Comparison of ENCODE assay signal across 2 worm cellular contexts in genomic region chrX:11095480-11095879, ce11.
TF ChIP-seq lines count a peak whose summit lies in the region.

No protein-coding gene starts in this region.

TF ChIP-seq in whole organism, L4 larva, 104 proteins besides CTCF, POLR2A, EP300 and RAD21 (continued from another document):
- TF ChIP-seq ctbp-1 (GFP tag; IDR thresholded peaks at IDR 0.05; lab: Robert Waterston, UW) (peak; percentile 94), aha-1 (tag; lab: Kevin White, UChicago) (peak; percentile 99), ama-1 (optimal IDR thresholded peaks at IDR 0.05; lab: Kevin White, UChicago) (no peak), Y75B8A.6 (GFP tag; IDR thresholded peaks at IDR 0.05; lab: Robert Waterston, UW) (no peak), zip-11 (GFP tag; IDR thresholded peaks at IDR 0.05; lab: Robert Waterston, UW) (no peak), nhr-111 (GFP tag; optimal IDR thresholded peaks at IDR 0.05; lab: Kevin White, UChicago) (peak; percentile 37), hmg-1.1 (GFP tag; IDR thresholded peaks at IDR 0.05; lab: Robert Waterston, UW) (peak; percentile 97), hlh-30 (tag; optimal IDR thresholded peaks at IDR 0.05; lab: Kevin White, UChicago; ENCODE audit: insufficient read depth) (peak; percentile 78), unc-130 (GFP tag; optimal IDR thresholded peaks at IDR 0.05; lab: Kevin White, UChicago) (peak; percentile 29), lin-38 (GFP tag; IDR thresholded peaks at IDR 0.05; lab: Robert Waterston, UW) (peak; percentile 78), fkh-10 (GFP tag; optimal IDR thresholded peaks at IDR 0.05; lab: Kevin White, UChicago) (peak; percentile 4), F44E2.7 (GFP tag; IDR thresholded peaks at IDR 0.05; lab: Robert Waterston, UW) (no peak), ceh-20 (GFP tag; IDR thresholded peaks at IDR 0.05; lab: Robert Waterston, UW) (peak; percentile 89), Y48G9A.11 (GFP tag; IDR thresholded peaks at IDR 0.05; lab: Robert Waterston, UW) (no peak; the same call in 1 of the 2 replicates), tag-97 (GFP tag; IDR thresholded peaks at IDR 0.05; lab: Robert Waterston, UW) (0 out of 2 replicates have a peak, but pooled peaks have one; percentile 80), mdt-29 (GFP tag; IDR thresholded peaks at IDR 0.05; lab: Robert Waterston, UW) (no peak), php-3 (GFP tag; IDR thresholded peaks at IDR 0.05; lab: Robert Waterston, UW) (peak; percentile 83), dve-1 (tag; optimal IDR thresholded peaks at IDR 0.05; lab: Kevin White, UChicago; ENCODE audit: insufficient read depth) (peak; percentile 79), lin-29 (GFP tag; IDR thresholded peaks at IDR 0.05; lab: Robert Waterston, UW) (peak; percentile 78; the same call in 1 of the 2 replicates), lin-13 (GFP tag; optimal IDR thresholded peaks at IDR 0.05; lab: Kevin White, UChicago) (peak; percentile 67), lsy-2 (tag; optimal IDR thresholded peaks at IDR 0.05; lab: Kevin White, UChicago) (peak in 1 of 2 experiments; percentile 25), aly-2 (tag; optimal IDR thresholded peaks at IDR 0.05; lab: Kevin White, UChicago) (no peak), ztf-7 (tag; optimal IDR thresholded peaks at IDR 0.05; lab: Kevin White, UChicago) (peak; percentile 86), ceh-44 (GFP tag; IDR thresholded peaks at IDR 0.05; lab: Robert Waterston, UW) (peak; percentile 75; the same call in 1 of the 2 replicates), ztf-11 (tag; optimal IDR thresholded peaks at IDR 0.05; lab: Kevin White, UChicago) (no peak), skn-1 (tag; optimal IDR thresholded peaks at IDR 0.05; lab: Kevin White, UChicago) (no peak), jun-1 (tag; optimal IDR thresholded peaks at IDR 0.05; lab: Kevin White, UChicago) (peak; percentile 72), nhr-102 (tag; optimal IDR thresholded peaks at IDR 0.05; lab: Kevin White, UChicago) (peak; percentile 92), T26A8.4 (GFP tag; IDR thresholded peaks at IDR 0.05; lab: Robert Waterston, UW) (no peak), nhr-48 (tag; optimal IDR thresholded peaks at IDR 0.05; lab: Kevin White, UChicago) (peak; percentile 80), attf-4 (tag; optimal IDR thresholded peaks at IDR 0.05; lab: Kevin White, UChicago) (no peak), ceh-28 (tag; optimal IDR thresholded peaks at IDR 0.05; lab: Kevin White, UChicago) (no peak), D1046.2 (GFP tag; IDR thresholded peaks at IDR 0.05; lab: Robert Waterston, UW) (peak; percentile 84), spr-1 (tag; optimal IDR thresholded peaks at IDR 0.05; lab: Kevin White, UChicago) (peak; percentile 88), R02D3.7 (tag; optimal IDR thresholded peaks at IDR 0.05; lab: Kevin White, UChicago) (no peak), gei-8 (GFP tag; optimal IDR thresholded peaks at IDR 0.05; lab: Kevin White, UChicago) (peak; percentile 55), snpc-1.2 (GFP tag; IDR thresholded peaks at IDR 0.05; lab: Robert Waterston, UW) (peak; percentile 92), madf-9 (GFP tag; conservative IDR thresholded peaks at IDR 0.05; lab: Robert Waterston, UW) (peak; percentile 88), lir-3 (tag; optimal IDR thresholded peaks at IDR 0.05; lab: Kevin White, UChicago) (peak; percentile 84), fos-1 (tag; optimal IDR thresholded peaks at IDR 0.05; lab: Kevin White, UChicago) (no peak), rbr-2 (tag; optimal IDR thresholded peaks at IDR 0.05; lab: Kevin White, UChicago) (peak; percentile 93), mes-2 (tag; optimal IDR thresholded peaks at IDR 0.05; lab: Kevin White, UChicago; ENCODE audit: poor library complexity, severe bottlenecking) (no peak), dmd-8 (GFP tag; IDR thresholded peaks at IDR 0.05; lab: Robert Waterston, UW) (peak; percentile 92), mxl-3 (GFP tag; optimal IDR thresholded peaks at IDR 0.05; lab: Kevin White, UChicago) (peak; percentile 71), sdz-12 (GFP tag; optimal IDR thresholded peaks at IDR 0.05; lab: Kevin White, UChicago) (peak; percentile 59), ZK546.5 (tag; optimal IDR thresholded peaks at IDR 0.05; lab: Kevin White, UChicago) (no peak)

TF ChIP-seq in whole organism, late embryonic, 69 proteins besides CTCF, POLR2A, EP300 and RAD21 (continued from another document):
- peak; percentile 29 for TF ChIP-seq ahr-1 (tag; optimal IDR thresholded peaks at IDR 0.05; lab: Kevin White, UChicago)
- peak; percentile 64 for TF ChIP-seq C08G9.2 (tag; optimal IDR thresholded peaks at IDR 0.05; lab: Kevin White, UChicago)
- TF ChIP-seq ceh-31 (tag; optimal IDR thresholded peaks at IDR 0.05; lab: Kevin White, UChicago) = peak; percentile 78
